Fruit fly (Drosophila melanogaster) whole organism, adult: ENCODE results near the gene Crz.
A peak's percentile ranks its signal among the peaks of the same experiment; 100 is the strongest.

Source experiments
- CG11617 ChIP-seq: fragments of 200-800 bp; sonication (Bioruptor generic); optimal IDR thresholded peaks from 2 replicates; lab custom pipeline; 2017; ENCODE audit warnings: mild to moderate bottlenecking, missing biosample characterization, missing genetic modification reagents, missing genetic modification characterization
- CG12768 ChIP-seq: fragments of 200-800 bp; sonication (Bioruptor generic); optimal IDR thresholded peaks from 2 replicates; lab custom pipeline; 2017; ENCODE audit warnings: missing biosample characterization, missing genetic modification characterization, mild to moderate bottlenecking, moderate library complexity, missing genetic modification reagents
- CG14711 ChIP-seq: fragments of 200-800 bp; sonication (Bioruptor generic); optimal IDR thresholded peaks from 2 replicates; lab custom pipeline; 2018; ENCODE audit warnings: missing biosample characterization, mild to moderate bottlenecking, missing genetic modification characterization, moderate library complexity
- CG1620 ChIP-seq: fragments of 200-800 bp; sonication (Bioruptor generic); optimal IDR thresholded peaks from 2 replicates; lab custom pipeline; 2016; ENCODE audit warnings: missing biosample characterization, missing genetic modification characterization
- CG33017 ChIP-seq: fragments of 200-800 bp; sonication (Bioruptor generic); optimal IDR thresholded peaks from 2 replicates; lab custom pipeline; 2018; ENCODE audit warnings: missing biosample characterization, mild to moderate bottlenecking, missing genetic modification characterization, moderate library complexity
- CG5204 ChIP-seq: fragments of 200-800 bp; sonication (Bioruptor generic); optimal IDR thresholded peaks from 2 replicates; lab custom pipeline; 2016; ENCODE audit warnings: missing biosample characterization, missing genetic modification characterization
- CG7045 ChIP-seq: fragments of 200-800 bp; sonication (Bioruptor generic); optimal IDR thresholded peaks from 2 replicates; lab custom pipeline; 2017; ENCODE audit warnings: missing biosample characterization, mild to moderate bottlenecking, missing genetic modification characterization
- CG7101 ChIP-seq: fragments of 200-800 bp; sonication (Bioruptor generic); optimal IDR thresholded peaks from 2 replicates; lab custom pipeline; 2018; ENCODE audit warnings: missing biosample characterization, mild to moderate bottlenecking, missing genetic modification characterization, moderate library complexity
- Clk ChIP-seq: fragments of 200-800 bp; sonication (Bioruptor generic); optimal IDR thresholded peaks from 2 replicates; lab custom pipeline; 2017; ENCODE audit warnings: missing biosample characterization, missing genetic modification characterization
- Crg-1 ChIP-seq: fragments of 200-800 bp; sonication (Bioruptor generic); optimal IDR thresholded peaks from 2 replicates; lab custom pipeline; 2016; ENCODE audit warnings: missing biosample characterization, missing genetic modification characterization
- Hr96 ChIP-seq: fragments of 200-800 bp; sonication (Bioruptor generic); optimal IDR thresholded peaks from 2 replicates; lab custom pipeline; 2016; ENCODE audit warnings: missing biosample characterization, missing genetic modification characterization
- Mnt ChIP-seq: fragments of 200-800 bp; sonication (Bioruptor generic); optimal IDR thresholded peaks from 2 replicates; lab custom pipeline; 2016; ENCODE audit warnings: missing biosample characterization, mild to moderate bottlenecking, missing genetic modification characterization
- bab1 ChIP-seq: fragments of 200-800 bp; sonication (Bioruptor generic); optimal IDR thresholded peaks from 3 replicates; lab custom pipeline; 2019; ENCODE audit warnings: missing biosample characterization, mild to moderate bottlenecking, missing genetic modification characterization, moderate library complexity
- cic ChIP-seq: fragments of 200-800 bp; sonication (Bioruptor generic); optimal IDR thresholded peaks from 2 replicates; lab custom pipeline; 2017; ENCODE audit warnings: missing biosample characterization, mild to moderate bottlenecking, missing genetic modification characterization, moderate library complexity
- cnc ChIP-seq, 2 experiments: fragments of >200 bp; optimal IDR thresholded peaks; 2 replicates each; lab custom pipeline; 2017
- kay ChIP-seq: fragments of 200-800 bp; sonication (Bioruptor generic); peaks from one replicate; lab custom pipeline; 2016; ENCODE audit warnings: missing biosample characterization, missing genetic modification characterization, borderline replicate concordance
- ovo ChIP-seq: fragments of 200-800 bp; sonication (Bioruptor generic); optimal IDR thresholded peaks from 2 replicates; lab custom pipeline; 2016; ENCODE audit warnings: missing biosample characterization, missing genetic modification characterization
- pad ChIP-seq: fragments of 200-800 bp; sonication (Bioruptor generic); optimal IDR thresholded peaks from 3 replicates; lab custom pipeline; 2017; ENCODE audit warnings: missing biosample characterization, missing genetic modification characterization, mild to moderate bottlenecking, moderate library complexity, missing genetic modification reagents
- tj ChIP-seq: fragments of 200-800 bp; sonication (Bioruptor generic); optimal IDR thresholded peaks from 3 replicates; lab custom pipeline; 2017; ENCODE audit warnings: missing biosample characterization, mild to moderate bottlenecking, missing genetic modification characterization, moderate library complexity
- toe ChIP-seq: fragments of 200-800 bp; sonication (Bioruptor generic); optimal IDR thresholded peaks from 2 replicates; lab custom pipeline; 2016; ENCODE audit warnings: missing biosample characterization, missing genetic modification characterization

The Crz gene

DNA sequence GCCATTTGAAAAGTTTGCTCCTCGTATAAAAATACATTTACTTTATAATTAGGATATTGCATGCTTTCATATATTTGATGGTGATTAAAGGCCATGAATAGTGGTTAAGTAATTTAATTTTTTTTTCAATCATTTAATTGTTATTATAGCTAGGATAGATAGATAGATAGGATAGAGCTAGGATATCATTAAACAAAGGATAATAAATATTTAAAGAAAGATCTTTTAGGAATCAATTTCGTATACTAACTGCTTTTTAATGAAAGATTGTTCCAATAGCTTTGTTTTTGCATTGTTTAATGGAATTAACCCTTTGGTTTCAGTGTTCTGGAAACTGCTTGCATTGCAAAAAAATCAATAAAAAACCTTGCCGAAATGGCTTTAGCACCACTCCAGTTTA, 39.9 kb downstream of the Crz start:
- TF ChIP-seq ovo (GFP tag; lab: Kevin White, UChicago), result no peak
- no peak for TF ChIP-seq pad (GFP tag; lab: Kevin White, UChicago)
- TF ChIP-seq CG11617 (GFP tag; lab: Kevin White, UChicago), result no peak
- no peak for TF ChIP-seq cic (GFP tag; lab: Kevin White, UChicago)
- TF ChIP-seq Clk, result no peak
- no peak for TF ChIP-seq CG12768 (GFP tag; lab: Kevin White, UChicago)

DNA sequence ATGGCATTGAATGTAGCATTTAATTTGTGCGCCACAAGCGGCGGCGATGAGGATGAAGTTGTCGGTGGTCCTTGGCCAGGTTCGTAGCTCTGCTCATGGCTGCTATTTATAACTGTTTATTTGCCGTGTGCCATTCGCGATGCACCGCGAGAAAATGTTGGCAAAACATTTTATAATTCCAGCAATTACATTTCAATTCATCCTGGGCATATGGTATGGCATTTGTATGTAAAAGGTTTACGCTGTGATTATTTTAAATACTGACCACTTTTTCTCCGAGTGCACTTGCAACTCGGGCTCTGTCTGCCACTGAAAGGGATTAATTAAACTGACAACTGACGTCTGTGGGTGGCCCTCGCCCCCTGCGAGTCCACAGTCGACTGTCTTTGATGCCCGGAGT, 42.0 kb downstream of the Crz start:
- no peak for TF ChIP-seq kay (GFP tag; lab: Kevin White, UChicago)
- no peak for TF ChIP-seq Clk
- no peak for TF ChIP-seq toe (GFP tag; lab: Kevin White, UChicago)
- TF ChIP-seq cnc (optimal IDR thresholded peaks at IDR 0.05; lab: Kevin White, UChicago), result no peak
- no peak for TF ChIP-seq bab1
- TF ChIP-seq ovo (GFP tag; lab: Kevin White, UChicago), result no peak
- TF ChIP-seq pad (GFP tag; lab: Kevin White, UChicago), result no peak
- TF ChIP-seq Hr96 (GFP tag; lab: Kevin White, UChicago), result no peak
- no peak for TF ChIP-seq CG5204 (GFP tag; lab: Kevin White, UChicago)
- no peak for TF ChIP-seq CG33017 (tag; lab: Kevin White, UChicago)
- TF ChIP-seq cic (GFP tag; lab: Kevin White, UChicago), result no peak
- TF ChIP-seq CG11617 (GFP tag; lab: Kevin White, UChicago), result no peak
- no peak for TF ChIP-seq Crg-1 (GFP tag; lab: Kevin White, UChicago)

DNA sequence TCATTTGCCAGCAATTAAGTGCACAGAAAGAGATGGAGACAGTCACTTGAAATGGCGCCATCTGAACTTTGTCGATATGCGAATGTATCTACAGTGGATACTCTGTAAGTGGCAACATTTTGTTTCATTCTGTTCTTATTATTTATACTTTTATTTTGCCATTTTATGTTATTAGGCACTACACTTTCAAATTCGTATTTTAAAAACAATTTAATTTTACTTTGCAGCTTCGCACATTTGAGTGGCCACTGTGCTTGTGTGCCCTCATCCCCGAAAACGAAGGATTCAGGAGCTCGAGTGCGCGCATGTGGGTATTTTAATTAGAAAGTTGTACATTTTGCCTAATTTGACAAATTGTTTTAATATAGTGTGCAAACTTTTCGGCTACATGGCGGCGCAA, 42.8 kb downstream of the Crz start:
- no peak for TF ChIP-seq Mnt (GFP tag; lab: Kevin White, UChicago)
- TF ChIP-seq tj, result no peak
- TF ChIP-seq CG7101, result peak; percentile 7
- no peak for TF ChIP-seq CG33017 (tag; lab: Kevin White, UChicago)
- TF ChIP-seq cic (GFP tag; lab: Kevin White, UChicago), result no peak
- peak; percentile 27 for TF ChIP-seq bab1
- no peak for TF ChIP-seq CG7045
- TF ChIP-seq Clk, result no peak
- TF ChIP-seq Crg-1 (GFP tag; lab: Kevin White, UChicago), result no peak
- no peak for TF ChIP-seq ovo (GFP tag; lab: Kevin White, UChicago)
- no peak for TF ChIP-seq CG1620 (GFP tag; lab: Kevin White, UChicago)
- TF ChIP-seq CG12768 (GFP tag; lab: Kevin White, UChicago), result no peak
- TF ChIP-seq CG14711, result no peak
- TF ChIP-seq kay (GFP tag; lab: Kevin White, UChicago), result no peak
- TF ChIP-seq Hr96 (GFP tag; lab: Kevin White, UChicago), result no peak

DNA sequence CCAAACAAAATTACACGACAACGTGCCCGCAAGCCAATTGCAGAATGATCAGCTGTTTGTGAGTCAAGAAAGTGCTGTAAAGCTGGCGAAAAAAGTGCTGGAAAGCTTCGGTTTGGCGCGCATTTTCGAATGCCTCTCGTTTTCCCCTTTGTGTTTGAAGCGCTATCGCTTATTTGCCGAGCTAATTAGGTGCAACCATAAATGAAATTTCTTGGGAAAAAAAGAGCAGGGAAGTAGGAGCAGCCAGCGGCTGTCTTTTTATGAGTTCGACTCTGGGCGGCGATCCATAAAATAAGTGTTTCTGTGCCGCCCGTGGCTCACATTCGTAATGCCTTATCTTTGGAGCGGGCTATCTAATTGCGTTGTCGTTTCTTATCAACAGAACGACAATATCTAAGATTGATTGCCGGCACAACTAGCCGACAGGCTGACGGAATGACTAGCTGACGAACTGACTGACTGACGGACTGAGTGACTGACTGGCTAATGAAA, 47.1 kb downstream of the Crz start, which contains the start of gene Dnaaf5:
Gene Dnaaf5 (minus strand): TSS at position 46 of the 492 bp plus-strand sequence.
- TF ChIP-seq ovo (GFP tag; lab: Kevin White, UChicago) (peak; percentile 33), cnc (optimal IDR thresholded peaks at IDR 0.05; lab: Kevin White, UChicago) (no peak), CG12768 (GFP tag; lab: Kevin White, UChicago) (peak; percentile 56), Crg-1 (GFP tag; lab: Kevin White, UChicago) (peak; percentile 78), toe (GFP tag; lab: Kevin White, UChicago) (peak; percentile 53), kay (GFP tag; lab: Kevin White, UChicago) (peak; percentile 83), Hr96 (GFP tag; lab: Kevin White, UChicago) (peak; percentile 14), CG14711 (no peak), bab1 (peak; percentile 4), CG33017 (tag; lab: Kevin White, UChicago) (peak; percentile 20), cic (GFP tag; lab: Kevin White, UChicago) (peak; percentile 63), Mnt (GFP tag; lab: Kevin White, UChicago) (peak; percentile 75), CG11617 (GFP tag; lab: Kevin White, UChicago) (peak; percentile 53), pad (GFP tag; lab: Kevin White, UChicago) (peak; percentile 45), CG7045 (peak; percentile 55), tj (peak; percentile 10), Clk (no peak), CG7101 (peak; percentile 43), CG5204 (GFP tag; lab: Kevin White, UChicago) (peak; percentile 42), CG1620 (GFP tag; lab: Kevin White, UChicago) (no peak)

DNA sequence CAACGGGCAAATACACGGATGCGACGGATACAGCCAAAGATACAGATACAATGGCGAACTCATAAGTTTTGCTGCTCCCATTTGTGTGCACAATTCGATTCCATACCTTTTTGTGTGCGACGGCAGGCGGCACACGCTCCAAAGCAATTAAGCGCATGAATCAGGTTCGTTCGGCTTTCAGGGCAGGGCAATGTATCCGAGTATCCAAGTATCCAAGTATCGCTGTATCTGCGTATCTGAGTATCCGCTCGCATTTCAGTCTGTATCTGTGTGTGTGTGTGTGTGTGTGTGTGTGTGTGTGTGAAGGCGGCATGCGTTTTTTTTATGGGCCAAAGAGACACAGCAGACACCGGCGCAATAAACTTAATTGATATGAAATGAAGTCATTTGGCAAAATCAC, 48.5 kb downstream of the Crz start:
- peak; percentile 57 for TF ChIP-seq tj
- TF ChIP-seq ovo (GFP tag; lab: Kevin White, UChicago), result no peak

DNA sequence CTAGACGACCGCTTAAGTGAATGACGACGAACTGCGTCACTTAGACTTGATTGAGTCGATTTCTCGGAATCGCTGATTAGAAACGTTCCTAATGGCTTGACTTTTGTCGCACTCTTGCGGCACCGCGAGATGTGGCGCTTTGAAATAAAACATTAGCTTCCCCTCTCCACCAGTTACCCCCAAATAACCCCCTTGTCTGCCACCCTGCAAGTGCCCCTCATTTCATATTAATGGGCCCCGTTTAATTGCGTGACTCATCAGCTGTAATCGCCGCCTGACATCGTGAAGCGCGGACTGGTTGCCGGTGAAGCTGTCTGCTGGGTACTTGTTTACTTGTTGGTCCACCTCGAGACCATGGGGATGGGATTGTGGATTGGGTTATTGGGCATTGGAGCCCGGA, 49.5 kb downstream of the Crz start:
- TF ChIP-seq cic (GFP tag; lab: Kevin White, UChicago), result peak; percentile 19
- no peak for TF ChIP-seq CG7101
- peak; percentile 44 for TF ChIP-seq CG12768 (GFP tag; lab: Kevin White, UChicago)
